Worm (Caenorhabditis elegans): ENCODE data around the gene F59B2.15.

Gene F59B2.15

DNA sequence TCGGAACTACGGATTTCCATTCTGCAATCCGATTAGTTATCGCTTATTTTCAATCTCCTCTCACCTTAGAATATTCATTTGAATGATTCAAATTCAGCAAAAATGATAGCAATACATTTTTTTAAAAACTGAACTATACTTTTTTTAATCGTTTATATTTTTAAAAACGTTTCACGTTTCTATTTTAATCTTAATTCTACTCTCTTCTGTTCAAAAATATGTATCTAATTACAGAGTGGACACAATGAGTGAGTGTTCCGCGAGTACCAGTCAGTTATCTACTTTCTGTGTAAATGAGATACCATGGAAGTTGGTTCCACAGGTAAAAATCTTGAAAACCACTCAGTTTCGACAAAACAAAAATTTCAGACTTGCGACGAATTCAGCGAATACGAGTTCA, at the start of gene F59B2.15, which contains the start of gene zif-1:
F59B2.15 (minus strand) TSS at position 101 of the 400 bp plus-strand sequence.
zif-1 (plus strand) TSS at position 235 of the 400 bp plus-strand sequence.
- TF ChIP-seq klf-2 (GFP tag; conservative IDR thresholded peaks at IDR 0.05) = no peak
- no peak for TF ChIP-seq med-1 (GFP tag; optimal IDR thresholded peaks at IDR 0.05; ENCODE audit: insufficient read depth)
- TF ChIP-seq flt-1 (GFP tag; IDR thresholded peaks at IDR 0.05) = no peak
- TF ChIP-seq ztf-23 (GFP tag; IDR thresholded peaks at IDR 0.05) = no peak
- TF ChIP-seq T22C8.4 (GFP tag; IDR thresholded peaks at IDR 0.05) = no peak
- TF ChIP-seq tab-1 (GFP tag; IDR thresholded peaks at IDR 0.05) = no peak
- TF ChIP-seq cog-1 (tag; optimal IDR thresholded peaks at IDR 0.05) = no peak
- TF ChIP-seq ref-1 (GFP tag; conservative IDR thresholded peaks at IDR 0.05) = no peak
- TF ChIP-seq ztf-29 (GFP tag; IDR thresholded peaks at IDR 0.05) = no peak

DNA sequence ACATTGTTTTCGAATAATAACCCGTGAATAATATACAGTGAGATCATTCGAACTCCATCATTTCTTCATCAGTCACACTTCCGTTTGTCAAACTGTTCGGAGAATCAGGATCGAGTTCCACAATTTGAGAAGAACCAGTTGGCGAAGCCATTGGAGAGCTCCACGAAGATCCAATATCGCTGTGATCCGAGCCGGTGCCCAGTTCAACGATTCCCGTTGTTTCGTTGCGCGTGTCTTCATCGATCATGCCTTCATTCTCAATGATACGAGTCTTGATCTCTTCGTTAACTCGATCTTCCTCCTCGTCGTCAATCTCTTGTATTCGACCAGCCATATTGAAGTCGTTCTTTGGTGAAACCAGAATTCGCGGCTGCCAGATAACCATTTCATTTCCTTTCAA, 49.3 kb upstream of the F59B2.15 start:
- TF ChIP-seq T22C8.4 (GFP tag; IDR thresholded peaks at IDR 0.05) (no peak), ref-1 (GFP tag; conservative IDR thresholded peaks at IDR 0.05) (no peak), cog-1 (tag; optimal IDR thresholded peaks at IDR 0.05) (no peak), flt-1 (GFP tag; IDR thresholded peaks at IDR 0.05) (no peak), klf-2 (GFP tag; conservative IDR thresholded peaks at IDR 0.05) (no peak), med-1 (GFP tag; optimal IDR thresholded peaks at IDR 0.05; ENCODE audit: insufficient read depth) (no peak), ztf-23 (GFP tag; IDR thresholded peaks at IDR 0.05) (no peak), tab-1 (GFP tag; IDR thresholded peaks at IDR 0.05) (no peak), ztf-29 (GFP tag; IDR thresholded peaks at IDR 0.05) (no peak)

DNA sequence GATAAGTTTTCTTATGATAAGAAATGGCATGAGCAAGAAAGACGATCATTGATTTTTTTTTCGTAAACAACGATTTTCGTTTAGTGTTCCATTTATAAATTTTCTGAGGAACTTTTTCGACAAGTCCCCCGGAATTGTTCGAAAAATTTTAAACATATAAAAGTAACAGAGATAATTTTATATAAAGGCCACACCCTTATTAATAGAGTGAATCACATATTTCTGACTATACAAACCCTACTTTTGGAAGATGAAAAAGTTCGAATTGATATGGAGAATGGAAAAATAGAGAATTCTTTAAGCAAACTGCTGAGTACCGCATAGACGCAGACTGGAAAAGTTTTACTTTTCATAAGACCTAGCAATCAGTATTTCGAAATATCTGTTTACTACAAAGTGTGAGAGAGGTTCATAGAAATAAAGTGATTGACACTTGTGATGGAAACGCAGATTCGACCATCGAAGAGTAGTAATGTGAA, 48.7 kb upstream of the F59B2.15 start:
- TF ChIP-seq ztf-23 (GFP tag; IDR thresholded peaks at IDR 0.05) (no peak), T22C8.4 (GFP tag; IDR thresholded peaks at IDR 0.05) (no peak), ztf-29 (GFP tag; IDR thresholded peaks at IDR 0.05) (no peak), cog-1 (tag; optimal IDR thresholded peaks at IDR 0.05) (no peak), tab-1 (GFP tag; IDR thresholded peaks at IDR 0.05) (no peak), flt-1 (GFP tag; IDR thresholded peaks at IDR 0.05) (no peak), klf-2 (GFP tag; conservative IDR thresholded peaks at IDR 0.05) (no peak), ref-1 (GFP tag; conservative IDR thresholded peaks at IDR 0.05) (no peak), med-1 (GFP tag; optimal IDR thresholded peaks at IDR 0.05; ENCODE audit: insufficient read depth) (no peak)

DNA sequence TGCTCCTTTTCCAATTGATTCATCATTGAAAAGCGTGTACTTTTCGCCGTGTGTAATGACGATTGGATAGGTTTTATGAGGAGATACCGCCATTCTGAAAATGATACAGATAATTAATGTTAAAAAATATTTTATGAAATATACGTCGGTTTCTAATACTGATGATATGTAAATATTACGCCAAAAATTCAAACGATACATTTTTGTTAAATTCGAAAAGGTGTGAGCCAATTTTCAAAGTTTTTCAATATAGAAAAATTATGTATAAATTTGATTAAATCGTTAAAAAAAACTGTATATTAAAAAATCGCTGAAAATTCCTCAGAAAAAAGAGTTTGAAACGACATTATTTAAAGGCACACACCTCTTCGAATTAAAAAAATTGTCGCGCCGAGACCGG, 48.2 kb upstream of the F59B2.15 start, which contains the start of gene ikke-1:
ikke-1 (minus strand) TSS at position 101 of the 400 bp plus-strand sequence.
- TF ChIP-seq klf-2 (GFP tag; conservative IDR thresholded peaks at IDR 0.05) = no peak

DNA sequence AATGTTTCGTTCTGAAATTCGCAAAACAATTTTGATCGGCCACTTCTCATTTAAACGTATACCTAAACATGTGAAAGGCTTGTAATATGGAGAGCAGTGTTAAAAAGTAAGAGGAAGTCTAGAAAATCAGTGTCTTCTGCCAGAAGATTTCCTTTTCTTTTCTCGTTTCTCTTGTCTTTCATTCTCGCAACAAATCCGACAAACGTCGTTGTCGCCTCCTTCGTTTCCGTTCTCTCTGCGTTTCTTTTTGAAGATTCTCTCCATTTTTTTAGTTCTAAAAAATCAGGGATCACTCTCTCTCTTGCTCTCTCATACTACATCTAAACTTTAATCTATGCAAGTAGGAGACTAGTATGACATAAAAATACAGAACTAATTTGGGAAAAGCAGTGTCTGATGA, 44.8 kb upstream of the F59B2.15 start:
- no peak for TF ChIP-seq ztf-29 (GFP tag; IDR thresholded peaks at IDR 0.05)
- no peak for TF ChIP-seq ref-1 (GFP tag; conservative IDR thresholded peaks at IDR 0.05)
- TF ChIP-seq T22C8.4 (GFP tag; IDR thresholded peaks at IDR 0.05) = no peak
- TF ChIP-seq flt-1 (GFP tag; IDR thresholded peaks at IDR 0.05) = no peak
- no peak for TF ChIP-seq cog-1 (tag; optimal IDR thresholded peaks at IDR 0.05)
- no peak for TF ChIP-seq tab-1 (GFP tag; IDR thresholded peaks at IDR 0.05)
- no peak for TF ChIP-seq klf-2 (GFP tag; conservative IDR thresholded peaks at IDR 0.05)
- no peak for TF ChIP-seq med-1 (GFP tag; optimal IDR thresholded peaks at IDR 0.05; ENCODE audit: insufficient read depth)
- no peak for TF ChIP-seq ztf-23 (GFP tag; IDR thresholded peaks at IDR 0.05)

DNA sequence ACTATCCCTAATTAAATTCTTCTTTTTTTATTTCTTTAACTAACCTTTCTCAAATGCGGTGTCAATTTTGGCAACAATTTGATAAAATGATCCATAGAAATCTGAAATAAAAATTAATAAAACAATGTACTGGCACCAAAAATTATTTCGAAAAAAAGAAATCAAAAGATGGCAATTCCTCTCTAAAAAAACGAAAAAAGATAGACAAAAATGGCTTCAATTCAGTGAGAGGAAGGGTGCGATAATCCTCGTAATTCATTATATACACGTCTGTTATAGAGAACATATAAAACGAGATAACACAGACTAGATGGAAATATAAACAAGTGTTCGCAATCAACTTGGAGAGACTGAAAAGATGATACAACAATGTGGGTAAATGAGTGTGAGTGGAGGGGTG, 43.4 kb upstream of the F59B2.15 start, which contains the start of gene R107.2:
R107.2 (minus strand) TSS at position 101 of the 400 bp plus-strand sequence.
- no peak for TF ChIP-seq cog-1 (tag; optimal IDR thresholded peaks at IDR 0.05)
- TF ChIP-seq ztf-23 (GFP tag; IDR thresholded peaks at IDR 0.05) = no peak
- no peak for TF ChIP-seq T22C8.4 (GFP tag; IDR thresholded peaks at IDR 0.05)
- TF ChIP-seq med-1 (GFP tag; optimal IDR thresholded peaks at IDR 0.05; ENCODE audit: insufficient read depth) = no peak
- no peak for TF ChIP-seq klf-2 (GFP tag; conservative IDR thresholded peaks at IDR 0.05)
- TF ChIP-seq tab-1 (GFP tag; IDR thresholded peaks at IDR 0.05) = no peak
- TF ChIP-seq ztf-29 (GFP tag; IDR thresholded peaks at IDR 0.05) = no peak
- TF ChIP-seq flt-1 (GFP tag; IDR thresholded peaks at IDR 0.05) = no peak
- TF ChIP-seq ref-1 (GFP tag; conservative IDR thresholded peaks at IDR 0.05) = no peak

DNA sequence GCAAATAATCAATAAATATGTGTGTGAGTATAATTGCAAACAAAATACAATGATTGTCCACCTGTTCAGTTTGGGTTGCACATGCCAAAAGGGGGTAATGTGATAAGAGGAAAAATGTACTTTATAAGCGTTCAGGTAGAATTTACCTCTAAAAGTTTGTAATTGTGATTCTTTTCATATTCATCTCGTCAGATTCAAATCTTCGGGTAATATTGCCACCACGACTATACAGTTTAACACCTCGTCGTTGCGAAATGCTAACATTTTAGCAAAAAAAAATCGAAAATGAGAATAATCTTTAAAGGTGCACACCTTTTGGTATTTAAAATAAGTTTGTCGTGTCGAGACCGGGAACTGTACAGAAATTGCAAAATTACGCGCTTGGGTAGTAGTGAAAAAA, 40.8 kb upstream of the F59B2.15 start, which contains the start of gene nac-2:
nac-2 (minus strand) TSS at position 101 of the 400 bp plus-strand sequence.
- no peak for TF ChIP-seq ztf-29 (GFP tag; IDR thresholded peaks at IDR 0.05)
- no peak for TF ChIP-seq med-1 (GFP tag; optimal IDR thresholded peaks at IDR 0.05; ENCODE audit: insufficient read depth)
- no peak for TF ChIP-seq T22C8.4 (GFP tag; IDR thresholded peaks at IDR 0.05)
- TF ChIP-seq ref-1 (GFP tag; conservative IDR thresholded peaks at IDR 0.05) = no peak
- TF ChIP-seq flt-1 (GFP tag; IDR thresholded peaks at IDR 0.05) = no peak
- no peak for TF ChIP-seq cog-1 (tag; optimal IDR thresholded peaks at IDR 0.05)
- TF ChIP-seq tab-1 (GFP tag; IDR thresholded peaks at IDR 0.05) = no peak
- no peak for TF ChIP-seq ztf-23 (GFP tag; IDR thresholded peaks at IDR 0.05)
- no peak for TF ChIP-seq klf-2 (GFP tag; conservative IDR thresholded peaks at IDR 0.05)

DNA sequence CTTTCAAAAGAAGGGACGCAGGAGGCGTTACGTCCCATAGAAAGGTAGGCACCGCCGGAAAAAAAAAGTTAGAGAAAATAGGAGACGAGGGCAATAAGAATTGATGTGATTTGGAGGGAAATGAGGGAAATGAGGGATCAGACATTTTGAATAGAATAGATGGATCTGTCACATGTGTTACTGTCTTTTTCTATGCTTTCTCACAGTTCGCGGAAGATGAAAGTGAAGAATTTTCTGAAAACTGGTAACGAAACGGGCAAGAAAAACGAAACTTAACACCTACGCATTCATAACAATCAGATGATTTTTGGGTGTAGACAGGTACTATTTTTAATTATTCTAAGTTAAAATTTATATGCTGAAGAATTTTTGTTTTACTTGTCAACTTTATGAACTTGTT, 35.2 kb upstream of the F59B2.15 start, which contains the start of gene R107.9:
R107.9 (plus strand) TSS at position 301 of the 400 bp plus-strand sequence.
- TF ChIP-seq T22C8.4 (GFP tag; IDR thresholded peaks at IDR 0.05) (no peak), ztf-29 (GFP tag; IDR thresholded peaks at IDR 0.05) (no peak), med-1 (GFP tag; optimal IDR thresholded peaks at IDR 0.05; ENCODE audit: insufficient read depth) (no peak), flt-1 (GFP tag; IDR thresholded peaks at IDR 0.05) (no peak), ztf-23 (GFP tag; IDR thresholded peaks at IDR 0.05) (no peak), ref-1 (GFP tag; conservative IDR thresholded peaks at IDR 0.05) (no peak), tab-1 (GFP tag; IDR thresholded peaks at IDR 0.05) (no peak), klf-2 (GFP tag; conservative IDR thresholded peaks at IDR 0.05) (no peak), cog-1 (tag; optimal IDR thresholded peaks at IDR 0.05) (no peak)

DNA sequence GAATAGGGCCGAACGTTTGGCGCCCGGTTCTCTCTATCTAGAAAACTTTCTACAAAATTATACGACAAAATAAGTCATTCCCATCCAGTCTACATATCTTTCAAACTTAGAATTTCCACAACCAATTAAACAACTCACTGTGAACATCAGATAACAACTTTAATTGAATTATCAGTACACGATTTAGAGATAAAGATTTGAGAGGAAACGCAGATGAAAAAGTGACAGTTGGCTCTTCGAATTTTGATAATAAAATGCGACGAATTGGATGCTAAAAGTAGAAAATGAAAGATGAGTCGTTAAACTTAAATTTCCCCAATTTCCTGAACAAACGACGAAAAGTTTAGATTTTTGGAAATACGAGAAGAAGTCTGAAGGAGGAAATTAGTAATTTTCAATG, 32.6 kb upstream of the F59B2.15 start:
- TF ChIP-seq T22C8.4 (GFP tag; IDR thresholded peaks at IDR 0.05) = no peak
- no peak for TF ChIP-seq tab-1 (GFP tag; IDR thresholded peaks at IDR 0.05)
- no peak for TF ChIP-seq ztf-23 (GFP tag; IDR thresholded peaks at IDR 0.05)
- TF ChIP-seq ref-1 (GFP tag; conservative IDR thresholded peaks at IDR 0.05) = no peak
- TF ChIP-seq ztf-29 (GFP tag; IDR thresholded peaks at IDR 0.05) = no peak
- no peak for TF ChIP-seq med-1 (GFP tag; optimal IDR thresholded peaks at IDR 0.05; ENCODE audit: insufficient read depth)
- no peak for TF ChIP-seq cog-1 (tag; optimal IDR thresholded peaks at IDR 0.05)
- no peak for TF ChIP-seq flt-1 (GFP tag; IDR thresholded peaks at IDR 0.05)
- TF ChIP-seq klf-2 (GFP tag; conservative IDR thresholded peaks at IDR 0.05) = no peak
